Worm (Caenorhabditis elegans) whole organism, L2 larva: ENCODE results near the gene T28C12.15.

Experiments used
- F13H6.1 ChIP-seq: sonication (generic microtip); optimal IDR thresholded peaks from 2 replicates; lab custom pipeline; 2016; ENCODE audit warnings: missing genetic modification characterization, missing compliant biosample characterization
- R02D3.7 ChIP-seq: fragments of 150-350 bp; optimal IDR thresholded peaks from 2 replicates; lab custom pipeline; 2014; ENCODE audit warnings: missing biosample characterization, missing genetic modification characterization
- Y55F3AM.14 ChIP-seq: fragments of 200-800 bp; sonication (Bioruptor generic); optimal IDR thresholded peaks from 2 replicates; lab custom pipeline; 2018; ENCODE audit warnings: mild to moderate bottlenecking, missing genetic modification characterization, missing compliant biosample characterization
- ZK546.5 ChIP-seq: sonication (generic microtip); optimal IDR thresholded peaks from 2 replicates; lab custom pipeline; 2017; ENCODE audit warnings: missing biosample characterization, missing genetic modification characterization
- aly-2 ChIP-seq: fragments of 150-350 bp; optimal IDR thresholded peaks from 2 replicates; lab custom pipeline; 2014; ENCODE audit warnings: missing biosample characterization, missing genetic modification characterization
- ama-1 ChIP-seq: fragments of 150-350 bp; optimal IDR thresholded peaks from 2 replicates; lab custom pipeline; 2018; ENCODE audit warnings: inconsistent platforms
- blmp-1 ChIP-seq: sonication (generic microtip); optimal IDR thresholded peaks from 2 replicates; lab custom pipeline; 2017; ENCODE audit warnings: missing genetic modification characterization, mild to moderate bottlenecking, missing compliant biosample characterization, antibody characterized with exemption, moderate library complexity; ENCODE audit not compliant: insufficient read depth
- ceh-16 ChIP-seq: fragments of 150-350 bp; optimal IDR thresholded peaks from 2 replicates; lab custom pipeline; 2014; ENCODE audit warnings: missing biosample characterization, missing genetic modification characterization
- ceh-82 ChIP-seq: fragments of 150-350 bp; optimal IDR thresholded peaks from 2 replicates; lab custom pipeline; 2014; ENCODE audit warnings: missing biosample characterization, missing genetic modification characterization
- crh-2 ChIP-seq: sonication (generic microtip); optimal IDR thresholded peaks from 2 replicates; lab custom pipeline; 2017; ENCODE audit warnings: missing biosample characterization, missing genetic modification characterization
- dmd-4 ChIP-seq: sonication (generic microtip); optimal IDR thresholded peaks from 2 replicates; lab custom pipeline; 2017; ENCODE audit warnings: missing biosample characterization, missing genetic modification characterization
- egl-27 ChIP-seq: sonication (generic microtip); optimal IDR thresholded peaks from 3 replicates; lab custom pipeline; 2017; ENCODE audit warnings: missing biosample characterization, missing genetic modification reagents, missing genetic modification characterization
- elt-3 ChIP-seq: sonication (generic microtip); optimal IDR thresholded peaks from 2 replicates; lab custom pipeline; 2017; ENCODE audit warnings: missing biosample characterization, missing genetic modification characterization
- fos-1 ChIP-seq: fragments of 150-350 bp; optimal IDR thresholded peaks from 2 replicates; lab custom pipeline; 2014; ENCODE audit warnings: missing biosample characterization, missing genetic modification characterization
- gmeb-1 ChIP-seq: fragments of 150-350 bp; optimal IDR thresholded peaks from 2 replicates; lab custom pipeline; 2014; ENCODE audit warnings: missing biosample characterization, missing genetic modification characterization
- lin-11 ChIP-seq: fragments of 150-350 bp; sonication (generic microtip); optimal IDR thresholded peaks from 2 replicates; lab custom pipeline; 2014; ENCODE audit warnings: missing biosample characterization, missing genetic modification characterization, inconsistent platforms, mixed read lengths
- lin-13 ChIP-seq: fragments of 150-350 bp; optimal IDR thresholded peaks from 2 replicates; lab custom pipeline; 2014; ENCODE audit warnings: missing biosample characterization, missing genetic modification reagents, missing genetic modification characterization
- lin-39 ChIP-seq: fragments of 150-350 bp; optimal IDR thresholded peaks from 2 replicates; lab custom pipeline; 2014; ENCODE audit warnings: missing biosample characterization, missing genetic modification reagents, missing genetic modification characterization
- lsy-2 ChIP-seq, 2 experiments: fragments of 150-350 bp in 1 of 2; sonication (generic microtip) in 1 of 2; optimal IDR thresholded peaks; 2 replicates each; lab custom pipeline; 2014 to 2017; ENCODE audit warnings: missing biosample characterization in 2 of 2, missing genetic modification characterization in 2 of 2
- mdl-1 ChIP-seq, 2 experiments: fragments of 150-350 bp in 1 of 2; sonication (generic microtip) in 1 of 2; optimal IDR thresholded peaks; 2 replicates each; lab custom pipeline; 2017; ENCODE audit warnings: missing biosample characterization in 2 of 2, missing genetic modification characterization in 2 of 2
- nhr-10 ChIP-seq: sonication (generic microtip); optimal IDR thresholded peaks from 2 replicates; lab custom pipeline; 2017; ENCODE audit warnings: missing biosample characterization, missing genetic modification characterization
- nhr-11 ChIP-seq: fragments of 150-350 bp; optimal IDR thresholded peaks from 2 replicates; lab custom pipeline; 2014; ENCODE audit warnings: missing biosample characterization, missing genetic modification characterization
- nhr-12 ChIP-seq: fragments of 150-350 bp; optimal IDR thresholded peaks from 2 replicates; lab custom pipeline; 2014; ENCODE audit warnings: missing biosample characterization, missing genetic modification characterization
- nhr-129 ChIP-seq: fragments of 150-350 bp; optimal IDR thresholded peaks from 2 replicates; lab custom pipeline; 2014; ENCODE audit warnings: missing biosample characterization, missing genetic modification characterization
- nhr-21 ChIP-seq: fragments of 150-350 bp; optimal IDR thresholded peaks from 2 replicates; lab custom pipeline; 2014; ENCODE audit warnings: missing biosample characterization, missing genetic modification characterization
- nhr-23 ChIP-seq: fragments of 150-350 bp; optimal IDR thresholded peaks from 2 replicates; lab custom pipeline; 2014; ENCODE audit warnings: missing biosample characterization, missing genetic modification reagents, missing genetic modification characterization
- nhr-25 ChIP-seq: fragments of 150-350 bp; sonication (generic microtip); optimal IDR thresholded peaks from 3 replicates; lab custom pipeline; 2014; ENCODE audit warnings: missing biosample characterization, missing genetic modification characterization
- nhr-6 ChIP-seq: fragments of 150-350 bp; optimal IDR thresholded peaks from 2 replicates; lab custom pipeline; 2014; ENCODE audit warnings: missing biosample characterization, missing genetic modification characterization
- nhr-77 ChIP-seq: fragments of 150-350 bp; optimal IDR thresholded peaks from 2 replicates; lab custom pipeline; 2014; ENCODE audit warnings: missing biosample characterization, missing genetic modification characterization
- peb-1 ChIP-seq: fragments of 150-350 bp; optimal IDR thresholded peaks from 2 replicates; lab custom pipeline; 2014; ENCODE audit warnings: missing biosample characterization, missing genetic modification characterization
- sem-4 ChIP-seq: fragments of 150-350 bp; optimal IDR thresholded peaks from 2 replicates; lab custom pipeline; 2014; ENCODE audit warnings: missing biosample characterization, missing genetic modification reagents, missing genetic modification characterization
- skn-1 ChIP-seq: sonication (generic microtip); optimal IDR thresholded peaks from 2 replicates; lab custom pipeline; 2017; ENCODE audit warnings: missing biosample characterization, missing genetic modification characterization
- sma-9 ChIP-seq, 2 experiments: fragments of 150-350 bp in 1 of 2; sonication (generic microtip) in 1 of 2; optimal IDR thresholded peaks; 2 replicates each; lab custom pipeline; 2014 to 2016; ENCODE audit warnings: missing genetic modification characterization in 2 of 2, mild to moderate bottlenecking in 1 of 2, missing biosample characterization in 1 of 2, missing compliant biosample characterization in 1 of 2, missing genetic modification reagents in 1 of 2, moderate library complexity in 1 of 2
- unc-55 ChIP-seq: fragments of 150-350 bp; sonication (generic microtip); optimal IDR thresholded peaks from 3 replicates; lab custom pipeline; 2014; ENCODE audit warnings: missing biosample characterization, missing genetic modification reagents, missing genetic modification characterization
- unc-62 ChIP-seq: fragments of 150-350 bp; optimal IDR thresholded peaks from 2 replicates; lab custom pipeline; 2014; ENCODE audit warnings: missing biosample characterization, missing genetic modification reagents, missing genetic modification characterization
- ztf-1 ChIP-seq: fragments of 200-800 bp; sonication (Bioruptor generic); conservative IDR thresholded peaks from 2 replicates; pipeline ENCODE4 v1.3.6; 2022; ENCODE audit warnings: missing genetic modification characterization, missing compliant biosample characterization
- ztf-11 ChIP-seq: sonication (generic microtip); optimal IDR thresholded peaks from 2 replicates; lab custom pipeline; 2017; ENCODE audit warnings: missing biosample characterization, missing genetic modification characterization
- ztf-4 ChIP-seq: fragments of 150-350 bp; optimal IDR thresholded peaks from 2 replicates; lab custom pipeline; 2014; ENCODE audit warnings: missing biosample characterization, missing genetic modification characterization

T28C12.15 gene

ce11 chrV:6288607-6289006 is 33.0 kb downstream of the T28C12.15 start, which contains the start of gene K12B6.11:
K12B6.11 (plus strand) TSS chrV:6288907.
- no peak for TF ChIP-seq ZK546.5 (tag; lab: Kevin White, UChicago)
- no peak for TF ChIP-seq sem-4
- TF ChIP-seq lin-39 (tag; lab: Kevin White, UChicago) = no peak
- TF ChIP-seq blmp-1 (tag; lab: Kevin White, UChicago) = no peak
- TF ChIP-seq nhr-11 (tag; lab: Kevin White, UChicago) = no peak
- TF ChIP-seq sma-9 (GFP tag; optimal IDR thresholded peaks at IDR 0.05; lab: Kevin White, UChicago) = no peak
- TF ChIP-seq sma-9 (tag; optimal IDR thresholded peaks at IDR 0.05; lab: Kevin White, UChicago) = no peak
- TF ChIP-seq nhr-6 = no peak
- no peak for TF ChIP-seq Y55F3AM.14 (GFP tag; lab: Kevin White, UChicago)
- TF ChIP-seq ceh-82 (tag; lab: Kevin White, UChicago) = no peak
- TF ChIP-seq nhr-77 (tag; lab: Kevin White, UChicago) = no peak
- TF ChIP-seq R02D3.7 = no peak
- no peak for TF ChIP-seq skn-1

- no peak for TF ChIP-seq unc-62 (GFP tag; lab: Kevin White, UChicago)
- no peak for TF ChIP-seq ceh-16 (tag; lab: Kevin White, UChicago)
- TF ChIP-seq fos-1 (tag; lab: Kevin White, UChicago) = no peak
- no peak for TF ChIP-seq nhr-129 (tag; lab: Kevin White, UChicago)
- no peak for TF ChIP-seq unc-55 (GFP tag; lab: Kevin White, UChicago)
- no peak for TF ChIP-seq ceh-82 (tag; lab: Kevin White, UChicago)
- no peak for TF ChIP-seq nhr-77 (tag; lab: Kevin White, UChicago)
- TF ChIP-seq ama-1 (lab: Kevin White, UChicago) = no peak
- TF ChIP-seq, all 48 proteins: peak for 0
Measured at ce11 chrV:6286343-6286742, 35.2 kb downstream of the T28C12.15 start, which contains the start of gene srn-1. srn-1 (minus strand) TSS chrV:6286443.

- TF ChIP-seq nhr-10 = no peak
- TF ChIP-seq ceh-16 (tag; lab: Kevin White, UChicago) = no peak
- TF ChIP-seq nhr-11 (tag; lab: Kevin White, UChicago) = no peak
Measured at ce11 chrV:6281175-6281574, 40.4 kb downstream of the T28C12.15 start, which contains the start of the genes K12B6.4 and spe-49. K12B6.4 (minus strand) TSS chrV:6281275. spe-49 (plus strand) TSS chrV:6281359.

- TF ChIP-seq sma-9 (GFP tag; optimal IDR thresholded peaks at IDR 0.05; lab: Kevin White, UChicago) (peak; percentile 27), sma-9 (tag; optimal IDR thresholded peaks at IDR 0.05; lab: Kevin White, UChicago) (no peak), blmp-1 (tag; lab: Kevin White, UChicago) (no peak), crh-2 (tag; lab: Kevin White, UChicago) (no peak), R02D3.7 (no peak), ztf-11 (tag; lab: Kevin White, UChicago) (no peak)
Measured at ce11 chrV:6280067-6280466, 41.5 kb downstream of the T28C12.15 start.

- peak; percentile 29 for TF ChIP-seq ztf-4 (tag; lab: Kevin White, UChicago)
- peak; percentile 44 for TF ChIP-seq sma-9 (GFP tag; optimal IDR thresholded peaks at IDR 0.05; lab: Kevin White, UChicago)
- no peak for TF ChIP-seq sma-9 (tag; optimal IDR thresholded peaks at IDR 0.05; lab: Kevin White, UChicago)
- no peak for TF ChIP-seq peb-1
- no peak for TF ChIP-seq lin-11 (tag; lab: Kevin White, UChicago)
- no peak for TF ChIP-seq ZK546.5 (tag; lab: Kevin White, UChicago)
- no peak for TF ChIP-seq sem-4
- no peak for TF ChIP-seq lsy-2 (tag; optimal IDR thresholded peaks at IDR 0.05; lab: Kevin White, UChicago)
- TF ChIP-seq blmp-1 (tag; lab: Kevin White, UChicago) = peak; percentile 62
- TF ChIP-seq skn-1 = no peak
- TF ChIP-seq nhr-129 (tag; lab: Kevin White, UChicago) = no peak
- no peak for TF ChIP-seq nhr-77 (tag; lab: Kevin White, UChicago)
- TF ChIP-seq mdl-1 (tag; optimal IDR thresholded peaks at IDR 0.05; lab: Kevin White, UChicago) = no peak
- no peak for TF ChIP-seq lin-39 (tag; lab: Kevin White, UChicago)
- TF ChIP-seq unc-62 (GFP tag; lab: Kevin White, UChicago) = no peak
- peak; percentile 13 for TF ChIP-seq lin-13 (GFP tag; lab: Kevin White, UChicago)
- no peak for TF ChIP-seq nhr-12 (tag; lab: Kevin White, UChicago)
- TF ChIP-seq nhr-11 (tag; lab: Kevin White, UChicago) = no peak
- TF ChIP-seq nhr-23 (tag; lab: Kevin White, UChicago) = no peak
- TF ChIP-seq crh-2 (tag; lab: Kevin White, UChicago) = peak; percentile 32
- TF ChIP-seq nhr-25 (tag; lab: Kevin White, UChicago) = peak; percentile 43
- TF ChIP-seq Y55F3AM.14 (GFP tag; lab: Kevin White, UChicago) = no peak
- TF ChIP-seq egl-27 (tag; lab: Kevin White, UChicago) = no peak
- peak; percentile 14 for TF ChIP-seq fos-1 (tag; lab: Kevin White, UChicago)
- no peak for TF ChIP-seq F13H6.1
- TF ChIP-seq ama-1 (lab: Kevin White, UChicago) = peak; percentile 29
- TF ChIP-seq ztf-1 = no peak
- TF ChIP-seq gmeb-1 = peak; percentile 67
- no peak for TF ChIP-seq aly-2 (tag; lab: Kevin White, UChicago)
- TF ChIP-seq nhr-21 (tag; lab: Kevin White, UChicago) = peak; percentile 12
- no peak for TF ChIP-seq unc-55 (GFP tag; lab: Kevin White, UChicago)
- TF ChIP-seq elt-3 (tag; lab: Kevin White, UChicago) = no peak
- TF ChIP-seq dmd-4 (tag; lab: Kevin White, UChicago) = no peak
Measured at ce11 chrV:6278117-6279081, 43.2 kb downstream of the T28C12.15 start, which contains the start of gene fil-2. fil-2 (plus strand) TSS chrV:6279031.
